Worm (Caenorhabditis elegans): Measurements from ENCODE around the gene T01B7.9.

- no peak for TF ChIP-seq ZK546.5 (tag; optimal IDR thresholded peaks at IDR 0.05)
- no peak for TF ChIP-seq unc-39 (tag; optimal IDR thresholded peaks at IDR 0.05)
Measured at ce11 chrII:8747939-8748352, 21.3 kb upstream of the T01B7.9 start.
